Worm (Caenorhabditis elegans): Measurements from ENCODE around the gene ncx-10.

DNA sequence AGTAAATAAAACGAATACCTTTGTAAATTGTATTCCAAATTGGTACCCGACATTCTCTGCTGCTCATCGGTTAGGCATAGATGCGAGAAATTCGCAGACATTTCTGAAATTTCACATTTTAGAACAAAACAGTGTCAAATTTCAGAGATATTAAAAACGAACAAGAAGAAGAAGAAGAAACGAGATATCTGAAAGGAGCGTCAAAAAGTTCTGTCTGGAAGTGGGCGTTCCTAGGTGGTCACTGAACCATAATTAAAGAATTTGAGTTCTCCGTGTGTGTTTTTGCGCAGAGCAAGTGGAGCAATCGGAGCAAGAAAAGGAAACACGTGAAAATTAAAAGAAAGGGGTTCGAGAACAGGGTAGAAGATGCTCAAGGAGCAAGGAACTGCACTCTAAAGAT is 33.1 kb downstream of the ncx-10 start, which contains the start of gene F40A3.7:
- no peak for TF ChIP-seq jun-1 (tag; optimal IDR thresholded peaks at IDR 0.05)
- TF ChIP-seq unc-62 (GFP tag; optimal IDR thresholded peaks at IDR 0.05), result no peak
- no peak for TF ChIP-seq zip-4 (GFP tag; optimal IDR thresholded peaks at IDR 0.05)
- no peak for TF ChIP-seq lsy-2 (tag; optimal IDR thresholded peaks at IDR 0.05)
- TF ChIP-seq ces-1 (GFP tag; optimal IDR thresholded peaks at IDR 0.05), result no peak
- no peak for TF ChIP-seq blmp-1 (tag; optimal IDR thresholded peaks at IDR 0.05)
- TF ChIP-seq unc-98 (GFP tag; IDR thresholded peaks at IDR 0.05), result no peak
- no peak for TF ChIP-seq swsn-7 (tag; optimal IDR thresholded peaks at IDR 0.05)
- no peak for TF ChIP-seq ceh-90 (tag; optimal IDR thresholded peaks at IDR 0.05)
- TF ChIP-seq dsc-1 (tag; optimal IDR thresholded peaks at IDR 0.05), result no peak
- no peak for TF ChIP-seq fos-1 (tag; optimal IDR thresholded peaks at IDR 0.05)
- TF ChIP-seq lin-15B (tag; optimal IDR thresholded peaks at IDR 0.05), result no peak
- no peak for TF ChIP-seq ceh-82 (tag; optimal IDR thresholded peaks at IDR 0.05)
- TF ChIP-seq nhr-28 (tag; optimal IDR thresholded peaks at IDR 0.05), result no peak

All from whole organism, L1 larva.